Fruit fly (Drosophila melanogaster): Measurements from ENCODE around the gene toc.

- TF ChIP-seq CG8478 (optimal IDR thresholded peaks at IDR 0.05): no peak
- no peak for TF ChIP-seq CTCF (optimal IDR thresholded peaks at IDR 0.05)
These were observed 22.1 kb upstream of the toc start for dm6 chr2L:3166710-3167109.

Data from S2 (cell line).